Worm (Caenorhabditis elegans) whole organism, early embryonic: ENCODE data around the gene K08D8.10.

ENCODE experiments used
- B0310.2 ChIP-seq: sonication (generic microtip); optimal IDR thresholded peaks from 2 replicates; lab custom pipeline; 2016; ENCODE audit warnings: mild to moderate bottlenecking, missing genetic modification characterization, missing compliant biosample characterization
- F13C5.2 ChIP-seq: sonication (generic microtip); optimal IDR thresholded peaks from 2 replicates; lab custom pipeline; 2017; ENCODE audit warnings: mild to moderate bottlenecking, missing genetic modification characterization, inconsistent platforms, missing compliant biosample characterization
- aly-1 ChIP-seq: sonication (generic microtip); optimal IDR thresholded peaks from 2 replicates; lab custom pipeline; 2016; ENCODE audit warnings: missing genetic modification characterization, missing compliant biosample characterization
- ama-1 ChIP-seq: fragments of 150-350 bp; optimal IDR thresholded peaks from 2 replicates; lab custom pipeline; 2014
- ceh-13 ChIP-seq: fragments of 200-800 bp; sonication (Bioruptor generic); optimal IDR thresholded peaks from 2 replicates; lab custom pipeline; 2018; ENCODE audit warnings: mild to moderate bottlenecking, missing genetic modification characterization, missing compliant biosample characterization
- ceh-36 ChIP-seq: sonication (generic microtip); optimal IDR thresholded peaks from 2 replicates; lab custom pipeline; 2016; ENCODE audit warnings: missing genetic modification characterization, inconsistent platforms, missing compliant biosample characterization
- ets-7 ChIP-seq: sonication (generic microtip); optimal IDR thresholded peaks from 2 replicates; lab custom pipeline; 2016; ENCODE audit warnings: missing genotype, missing genetic modification characterization, missing compliant biosample characterization
- flt-1 ChIP-seq: fragments of 200-800 bp; sonication (Bioruptor generic); IDR thresholded peaks from 2 replicates; pipeline ENCODE4 v1.3.6; 2022; ENCODE audit warnings: missing genetic modification characterization, missing compliant biosample characterization
- hmbx-1 ChIP-seq: sonication (generic microtip); optimal IDR thresholded peaks from 2 replicates; lab custom pipeline; 2016; ENCODE audit warnings: mild to moderate bottlenecking, missing genetic modification characterization, missing compliant biosample characterization
- hmg-4 ChIP-seq: fragments of 200-800 bp; sonication (Bioruptor generic); optimal IDR thresholded peaks from 2 replicates; lab custom pipeline; 2018; ENCODE audit warnings: mild to moderate bottlenecking, missing genetic modification characterization, missing compliant biosample characterization
- hnd-1 ChIP-seq: sonication (generic microtip); optimal IDR thresholded peaks from 2 replicates; lab custom pipeline; 2016; ENCODE audit warnings: missing genetic modification characterization, missing compliant biosample characterization
- pes-1 ChIP-seq: fragments of 200-800 bp; sonication (Bioruptor generic); IDR thresholded peaks from 2 replicates; pipeline ENCODE4 v1.3.6; 2022; ENCODE audit warnings: missing genetic modification reagents, missing genetic modification characterization, missing compliant biosample characterization
- scrt-1 ChIP-seq: fragments of 200-800 bp; sonication (Bioruptor generic); IDR thresholded peaks from 2 replicates; pipeline ENCODE4 v1.3.6; 2022; ENCODE audit warnings: missing genetic modification characterization, missing compliant biosample characterization
- sea-1 ChIP-seq: fragments of 200-800 bp; sonication (Bioruptor generic); conservative IDR thresholded peaks from 2 replicates; pipeline ENCODE4 v1.3.6; 2022; ENCODE audit warnings: missing genetic modification characterization, missing compliant biosample characterization
- tbx-11 ChIP-seq: fragments of 200-800 bp; sonication (Bioruptor generic); IDR thresholded peaks from 2 replicates; pipeline ENCODE4 v1.3.6; 2022; ENCODE audit warnings: missing genetic modification characterization, missing compliant biosample characterization
- tbx-37 ChIP-seq: fragments of 200-800 bp; sonication (Bioruptor generic); conservative IDR thresholded peaks from 2 replicates; pipeline ENCODE4 v1.3.6; 2022; ENCODE audit warnings: missing genetic modification reagents, missing genetic modification characterization, missing compliant biosample characterization
- tra-4 ChIP-seq: sonication (generic microtip); optimal IDR thresholded peaks from 2 replicates; lab custom pipeline; 2017; ENCODE audit warnings: missing genetic modification characterization, missing compliant biosample characterization

Gene K08D8.10

DNA sequence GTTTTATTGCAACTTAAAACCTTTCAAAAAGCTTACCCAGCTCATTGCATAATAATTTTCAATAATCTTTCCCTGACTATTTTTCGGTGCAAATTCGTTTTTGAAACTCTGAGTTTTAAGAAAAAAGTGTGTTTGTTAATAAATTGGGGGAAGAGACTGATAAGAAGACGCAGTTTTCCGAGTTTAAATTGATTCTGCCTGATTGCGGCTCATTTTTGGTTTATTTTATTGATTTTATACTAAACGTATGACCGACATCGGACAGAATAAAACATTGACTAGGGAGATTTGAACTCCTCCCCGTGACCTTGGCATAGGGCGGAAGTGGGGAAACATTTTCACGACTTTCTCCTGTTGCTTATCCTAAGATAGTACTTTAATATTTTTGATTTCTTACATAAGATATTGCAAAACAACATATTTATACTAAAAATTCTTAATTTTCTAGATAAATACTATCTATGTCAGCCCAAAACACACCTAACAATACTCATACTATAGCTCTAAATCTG is 3.9 kb upstream of the K08D8.10 start, which contains the start of gene K08D8.7:
TSS of gene K08D8.7 (plus strand) at position 462 of the 512 bp plus-strand sequence.
- TF ChIP-seq ceh-13 (GFP tag; lab: Kevin White, UChicago): no peak
- TF ChIP-seq F13C5.2: no peak
- no peak for TF ChIP-seq flt-1 (GFP tag; lab: Robert Waterston, UW)
- no peak for TF ChIP-seq ceh-36 (tag; lab: Kevin White, UChicago)
- TF ChIP-seq tbx-11 (GFP tag; lab: Robert Waterston, UW): no peak
- no peak for TF ChIP-seq hmg-4 (GFP tag; lab: Kevin White, UChicago)
- no peak for TF ChIP-seq scrt-1 (GFP tag; lab: Robert Waterston, UW)
- TF ChIP-seq tbx-37: no peak
- TF ChIP-seq ama-1 (lab: Kevin White, UChicago): no peak
- no peak for TF ChIP-seq sea-1
- no peak for TF ChIP-seq pes-1 (GFP tag; lab: Robert Waterston, UW)
- no peak for TF ChIP-seq aly-1 (tag; lab: Kevin White, UChicago)
- no peak for TF ChIP-seq B0310.2 (tag; lab: Kevin White, UChicago)
- no peak for TF ChIP-seq hmbx-1

ce11 chrIV:12897146-12897545 is 3.2 kb upstream of the K08D8.10 start:
- TF ChIP-seq hmbx-1 (no peak), flt-1 (GFP tag; lab: Robert Waterston, UW) (no peak), tbx-37 (no peak), ama-1 (lab: Kevin White, UChicago) (no peak), hmg-4 (GFP tag; lab: Kevin White, UChicago) (no peak), tbx-11 (GFP tag; lab: Robert Waterston, UW) (no peak), tra-4 (no peak), pes-1 (GFP tag; lab: Robert Waterston, UW) (no peak)

DNA sequence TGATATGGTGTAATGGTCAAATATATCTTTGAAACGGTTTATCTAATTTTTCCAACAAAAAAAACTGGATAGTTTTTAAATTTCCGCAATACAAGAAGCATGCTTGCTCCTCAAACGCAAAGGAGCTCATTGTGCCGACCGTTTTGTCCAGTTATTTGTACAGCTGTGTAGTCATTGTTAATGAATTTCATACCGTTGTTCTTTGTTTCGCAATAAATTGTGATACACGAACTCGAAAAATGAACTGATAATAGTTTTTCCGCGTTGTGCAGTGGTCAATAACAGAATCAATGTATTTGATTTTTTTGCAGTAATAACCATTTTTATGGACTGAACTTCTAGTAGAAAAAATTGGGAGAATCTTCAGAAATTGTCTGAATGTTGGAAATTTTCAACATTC is 1.5 kb upstream of the K08D8.10 start:
- TF ChIP-seq tra-4 (no peak), tbx-11 (GFP tag; lab: Robert Waterston, UW) (no peak), hmbx-1 (no peak), ceh-36 (tag; lab: Kevin White, UChicago) (no peak), ceh-13 (GFP tag; lab: Kevin White, UChicago) (no peak), ets-7 (tag; lab: Kevin White, UChicago) (no peak), B0310.2 (tag; lab: Kevin White, UChicago) (no peak), sea-1 (no peak), F13C5.2 (no peak), scrt-1 (GFP tag; lab: Robert Waterston, UW) (no peak), hmg-4 (GFP tag; lab: Kevin White, UChicago) (no peak), aly-1 (tag; lab: Kevin White, UChicago) (no peak), ama-1 (lab: Kevin White, UChicago) (no peak), tbx-37 (no peak), pes-1 (GFP tag; lab: Robert Waterston, UW) (no peak), hnd-1 (tag; lab: Kevin White, UChicago) (no peak), flt-1 (GFP tag; lab: Robert Waterston, UW) (no peak)

DNA sequence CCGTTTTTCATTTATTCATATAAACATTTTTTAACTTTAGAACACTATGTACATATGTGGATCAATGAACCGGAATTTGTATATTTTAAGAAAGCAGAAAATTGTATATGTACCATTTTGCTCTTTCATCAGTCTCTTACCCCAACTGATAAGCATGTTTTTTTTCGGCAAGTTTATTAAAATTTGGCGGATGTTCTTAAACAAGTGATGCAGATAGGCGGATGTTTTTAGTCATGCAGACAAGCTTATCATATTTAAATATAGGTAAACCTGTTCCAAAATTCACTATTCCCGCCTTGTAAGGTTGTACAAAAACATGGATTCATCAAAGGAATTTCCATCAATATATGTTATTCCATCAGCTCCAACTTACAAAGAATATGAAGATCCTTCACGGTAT is 975 bp upstream of the K08D8.10 start, which contains the start of gene K08D8.9:
TSS of gene K08D8.9 (plus strand) at position 301 of the 400 bp plus-strand sequence.
- TF ChIP-seq ama-1 (lab: Kevin White, UChicago): no peak
- no peak for TF ChIP-seq hmbx-1
- TF ChIP-seq ets-7 (tag; lab: Kevin White, UChicago): no peak
- no peak for TF ChIP-seq B0310.2 (tag; lab: Kevin White, UChicago)
- no peak for TF ChIP-seq ceh-36 (tag; lab: Kevin White, UChicago)
- no peak for TF ChIP-seq hnd-1 (tag; lab: Kevin White, UChicago)
- TF ChIP-seq F13C5.2: no peak
- no peak for TF ChIP-seq aly-1 (tag; lab: Kevin White, UChicago)
- TF ChIP-seq scrt-1 (GFP tag; lab: Robert Waterston, UW): no peak
- TF ChIP-seq tra-4: no peak
- TF ChIP-seq tbx-37: no peak

ce11 chrIV:12901602-12902001 is 1.2 kb downstream of the K08D8.10 start:
- TF ChIP-seq ceh-36 (tag; lab: Kevin White, UChicago) (no peak), scrt-1 (GFP tag; lab: Robert Waterston, UW) (no peak)

- TF ChIP-seq B0310.2 (tag; lab: Kevin White, UChicago) (no peak), flt-1 (GFP tag; lab: Robert Waterston, UW) (no peak), sea-1 (no peak), hnd-1 (tag; lab: Kevin White, UChicago) (no peak), ets-7 (tag; lab: Kevin White, UChicago) (no peak), ama-1 (lab: Kevin White, UChicago) (no peak), tbx-37 (no peak), ceh-36 (tag; lab: Kevin White, UChicago) (no peak), pes-1 (GFP tag; lab: Robert Waterston, UW) (no peak), hmbx-1 (no peak), ceh-13 (GFP tag; lab: Kevin White, UChicago) (no peak), scrt-1 (GFP tag; lab: Robert Waterston, UW) (no peak), aly-1 (tag; lab: Kevin White, UChicago) (no peak), hmg-4 (GFP tag; lab: Kevin White, UChicago) (no peak), F13C5.2 (no peak), tra-4 (no peak), tbx-11 (GFP tag; lab: Robert Waterston, UW) (no peak)
Measured at ce11 chrIV:12902430-12903110, 2.2 kb downstream of the K08D8.10 start, which contains the start of gene K08D8.2. Gene K08D8.2, plus strand, starts transcription at chrIV:12903060.

DNA sequence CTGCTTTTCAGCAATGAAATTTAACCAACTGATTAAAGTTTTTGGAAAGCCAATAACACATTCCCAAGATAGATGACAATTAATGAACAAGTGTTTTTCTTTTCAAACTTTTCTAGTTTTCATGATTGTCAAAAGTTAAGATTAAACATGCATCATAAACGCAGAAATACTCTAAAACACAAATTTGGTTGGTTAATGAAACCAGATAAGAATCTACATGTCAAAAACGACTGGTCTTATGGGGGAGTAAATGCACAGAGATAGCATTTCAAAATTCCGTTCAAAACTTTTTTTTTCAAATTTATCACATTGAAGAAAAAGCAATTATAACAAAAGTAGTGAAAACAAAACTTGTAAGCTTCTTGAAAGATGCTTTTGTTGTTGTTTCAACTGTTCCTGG is 3.3 kb downstream of the K08D8.10 start:
- TF ChIP-seq F13C5.2 (no peak), ama-1 (lab: Kevin White, UChicago) (no peak)
